Worm (Caenorhabditis elegans) whole organism, late embryonic: ENCODE results near the gene ani-1.

Source experiments
- C38D4.7 ChIP-seq: fragments of 200-800 bp; sonication (Bioruptor generic); optimal IDR thresholded peaks from 2 replicates; lab custom pipeline; 2018; ENCODE audit warnings: mild to moderate bottlenecking, missing genetic modification characterization, moderate library complexity, missing compliant biosample characterization
- F13H6.1 ChIP-seq: sonication (generic microtip); optimal IDR thresholded peaks from 2 replicates; lab custom pipeline; 2016; ENCODE audit warnings: missing genetic modification characterization, missing compliant biosample characterization
- K09A11.1 ChIP-seq: sonication (generic microtip); optimal IDR thresholded peaks from 2 replicates; lab custom pipeline; 2017; ENCODE audit warnings: antibody characterized with exemption, mild to moderate bottlenecking, missing genetic modification characterization, missing compliant biosample characterization; ENCODE audit not compliant: insufficient read depth
- Y22D7AL.16 ChIP-seq: sonication (generic microtip); optimal IDR thresholded peaks from 2 replicates; lab custom pipeline; 2016; ENCODE audit warnings: missing genetic modification characterization, missing compliant biosample characterization
- ahr-1 ChIP-seq: sonication (generic microtip); optimal IDR thresholded peaks from 2 replicates; lab custom pipeline; 2016; ENCODE audit warnings: missing genetic modification characterization, missing compliant biosample characterization
- ceh-14 ChIP-seq: sonication (generic microtip); optimal IDR thresholded peaks from 2 replicates; lab custom pipeline; 2016; ENCODE audit warnings: missing genotype, missing genetic modification characterization, missing compliant biosample characterization
- ceh-24 ChIP-seq: sonication (generic microtip); optimal IDR thresholded peaks from 2 replicates; lab custom pipeline; 2016; ENCODE audit warnings: mild to moderate bottlenecking, missing genetic modification characterization, missing compliant biosample characterization
- ceh-30 ChIP-seq: fragments of 150-350 bp; optimal IDR thresholded peaks from 2 replicates; lab custom pipeline; 2014; ENCODE audit warnings: missing biosample characterization, missing genetic modification characterization
- ceh-31 ChIP-seq: sonication (generic microtip); optimal IDR thresholded peaks from 2 replicates; lab custom pipeline; 2016; ENCODE audit warnings: missing genetic modification characterization, missing compliant biosample characterization
- ceh-34 ChIP-seq: sonication (generic microtip); optimal IDR thresholded peaks from 2 replicates; lab custom pipeline; 2016; ENCODE audit warnings: mild to moderate bottlenecking, missing genetic modification characterization, missing compliant biosample characterization
- ceh-45 ChIP-seq: fragments of 200-800 bp; sonication (Bioruptor generic); IDR thresholded peaks from 2 replicates; pipeline ENCODE4 v1.3.6; 2022; ENCODE audit warnings: missing genetic modification reagents, missing genetic modification characterization, missing compliant biosample characterization
- ceh-6 ChIP-seq: fragments of 200-800 bp; sonication (Bioruptor generic); optimal IDR thresholded peaks from 2 replicates; lab custom pipeline; 2018; ENCODE audit warnings: mild to moderate bottlenecking, missing genetic modification characterization, missing compliant biosample characterization
- ceh-9 ChIP-seq: sonication (generic microtip); optimal IDR thresholded peaks from 2 replicates; lab custom pipeline; 2016; ENCODE audit warnings: mild to moderate bottlenecking, missing genetic modification characterization, inconsistent platforms, missing compliant biosample characterization
- che-1 ChIP-seq: sonication (generic microtip); optimal IDR thresholded peaks from 2 replicates; lab custom pipeline; 2016; ENCODE audit warnings: mild to moderate bottlenecking, missing genetic modification characterization, missing compliant biosample characterization
- dmd-4 ChIP-seq: sonication (generic microtip); optimal IDR thresholded peaks from 2 replicates; lab custom pipeline; 2016; ENCODE audit warnings: borderline replicate concordance, missing genetic modification characterization, missing compliant biosample characterization
- elt-2 ChIP-seq: sonication (generic microtip); optimal IDR thresholded peaks from 2 replicates; lab custom pipeline; 2016; ENCODE audit warnings: missing genetic modification reagents, missing genetic modification characterization, missing compliant biosample characterization
- elt-4 ChIP-seq: sonication (generic microtip); optimal IDR thresholded peaks from 2 replicates; lab custom pipeline; 2016; ENCODE audit warnings: missing genetic modification characterization, missing compliant biosample characterization
- fkh-6 ChIP-seq: sonication (generic microtip); optimal IDR thresholded peaks from 2 replicates; lab custom pipeline; 2016; ENCODE audit warnings: missing genetic modification characterization, missing compliant biosample characterization
- gmeb-2 ChIP-seq: sonication (generic microtip); optimal IDR thresholded peaks from 2 replicates; lab custom pipeline; 2016; ENCODE audit warnings: missing genetic modification characterization, inconsistent platforms, missing compliant biosample characterization
- hlh-13 ChIP-seq: fragments of 200-800 bp; sonication (Bioruptor generic); optimal IDR thresholded peaks from 2 replicates; lab custom pipeline; 2018; ENCODE audit warnings: mild to moderate bottlenecking, missing genetic modification characterization, missing compliant biosample characterization
- hlh-8 ChIP-seq: sonication (generic microtip); optimal IDR thresholded peaks from 2 replicates; lab custom pipeline; 2016; ENCODE audit warnings: missing genotype, missing genetic modification characterization, missing compliant biosample characterization
- madf-2 ChIP-seq: sonication (generic microtip); optimal IDR thresholded peaks from 2 replicates; lab custom pipeline; 2017; ENCODE audit warnings: missing genetic modification characterization, missing compliant biosample characterization
- mec-3 ChIP-seq: sonication (generic microtip); optimal IDR thresholded peaks from 2 replicates; lab custom pipeline; 2016; ENCODE audit warnings: borderline replicate concordance, missing genetic modification characterization, missing compliant biosample characterization
- nhr-232 ChIP-seq: sonication (generic microtip); optimal IDR thresholded peaks from 2 replicates; lab custom pipeline; 2016; ENCODE audit warnings: missing genetic modification characterization, missing compliant biosample characterization
- odd-2 ChIP-seq: sonication (generic microtip); optimal IDR thresholded peaks from 2 replicates; lab custom pipeline; 2017; ENCODE audit warnings: antibody characterized with exemption, mild to moderate bottlenecking, missing genetic modification characterization, missing compliant biosample characterization
- pat-9 ChIP-seq: fragments of 200-800 bp; sonication (Bioruptor generic); optimal IDR thresholded peaks from 2 replicates; lab custom pipeline; 2018; ENCODE audit warnings: mild to moderate bottlenecking, missing genetic modification characterization, moderate library complexity, missing compliant biosample characterization
- pha-2 ChIP-seq: sonication (generic microtip); optimal IDR thresholded peaks from 2 replicates; lab custom pipeline; 2017; ENCODE audit warnings: mild to moderate bottlenecking, missing genetic modification characterization, missing compliant biosample characterization
- ref-2 ChIP-seq: sonication (generic microtip); optimal IDR thresholded peaks from 2 replicates; lab custom pipeline; 2016; ENCODE audit warnings: missing genetic modification characterization, missing compliant biosample characterization
- rnt-1 ChIP-seq: sonication (generic microtip); optimal IDR thresholded peaks from 2 replicates; lab custom pipeline; 2016; ENCODE audit warnings: missing genetic modification characterization, missing compliant biosample characterization
- sox-4 ChIP-seq: sonication (generic microtip); optimal IDR thresholded peaks from 2 replicates; lab custom pipeline; 2017; ENCODE audit warnings: mild to moderate bottlenecking, missing genetic modification characterization, inconsistent platforms, missing compliant biosample characterization
- syd-9 ChIP-seq: sonication (generic microtip); optimal IDR thresholded peaks from 2 replicates; lab custom pipeline; 2016; ENCODE audit warnings: mild to moderate bottlenecking, missing genetic modification characterization, moderate library complexity, missing compliant biosample characterization
- tbx-2 ChIP-seq: sonication (generic microtip); optimal IDR thresholded peaks from 2 replicates; lab custom pipeline; 2016; ENCODE audit warnings: missing genetic modification characterization, missing compliant biosample characterization
- tbx-7 ChIP-seq: sonication (generic microtip); optimal IDR thresholded peaks from 2 replicates; lab custom pipeline; 2016; ENCODE audit warnings: missing genotype, missing genetic modification characterization, missing compliant biosample characterization
- unc-3 ChIP-seq, 2 experiments: fragments of 200-800 bp in 1 of 2; sonication (Bioruptor generic) in 1 of 2; sonication (generic microtip) in 1 of 2; conservative IDR thresholded peaks in 1 of 2; optimal IDR thresholded peaks in 1 of 2; 2 replicates each; pipeline versions ENCODE4 v1.3.6 to Lab custom; 2016 to 2022; ENCODE audit warnings: missing compliant biosample characterization in 2 of 2, missing genetic modification characterization in 2 of 2, missing genetic modification reagents in 1 of 2
- unc-55 ChIP-seq: sonication (generic microtip); optimal IDR thresholded peaks from 2 replicates; lab custom pipeline; 2017; ENCODE audit warnings: missing biosample characterization, missing genetic modification reagents, missing genetic modification characterization

Gene ani-1

ce11 chrIII:12399709-12400108 lies 53.5 kb downstream of the ani-1 start (continued):
- TF ChIP-seq odd-2 (tag; lab: Kevin White, UChicago) (no peak), gmeb-2 (tag; lab: Kevin White, UChicago) (peak; percentile 53), ceh-14 (no peak), ceh-30 (tag; lab: Kevin White, UChicago) (no peak), ceh-45 (0 out of 2 replicates have a peak, but pooled peaks have one; percentile 42), K09A11.1 (tag; lab: Kevin White, UChicago) (no peak), sox-4 (tag; lab: Kevin White, UChicago) (peak; percentile 36), fkh-6 (tag; lab: Kevin White, UChicago) (peak; percentile 20), syd-9 (tag; lab: Kevin White, UChicago) (peak; percentile 32), tbx-7 (tag; lab: Kevin White, UChicago) (no peak), madf-2 (tag; lab: Kevin White, UChicago) (no peak), ceh-6 (GFP tag; lab: Kevin White, UChicago) (peak; percentile 54), tbx-2 (tag; lab: Kevin White, UChicago) (no peak), nhr-232 (tag; lab: Kevin White, UChicago) (peak; percentile 23), mec-3 (tag; lab: Kevin White, UChicago) (no peak), hlh-13 (GFP tag; lab: Kevin White, UChicago) (peak; percentile 1), ceh-24 (tag; lab: Kevin White, UChicago) (no peak), elt-4 (no peak), rnt-1 (tag; lab: Kevin White, UChicago) (peak; percentile 10), ceh-9 (tag; lab: Kevin White, UChicago) (no peak), hlh-8 (no peak), unc-55 (GFP tag; lab: Kevin White, UChicago) (no peak), Y22D7AL.16 (tag; lab: Kevin White, UChicago) (peak; percentile 33), C38D4.7 (GFP tag; lab: Kevin White, UChicago) (peak; percentile 67), che-1 (tag; lab: Kevin White, UChicago) (peak; percentile 68), ahr-1 (tag; lab: Kevin White, UChicago) (no peak)

ce11 chrIII:12398468-12398867 lies 54.7 kb downstream of the ani-1 start:
- no peak for TF ChIP-seq ceh-34 (tag; lab: Kevin White, UChicago)
- no peak for TF ChIP-seq ref-2 (tag; lab: Kevin White, UChicago)
- no peak for TF ChIP-seq fkh-6 (tag; lab: Kevin White, UChicago)
- TF ChIP-seq dmd-4 (tag; lab: Kevin White, UChicago) = no peak
- TF ChIP-seq unc-3 (GFP tag; conservative IDR thresholded peaks at IDR 0.05; lab: Robert Waterston, UW) = no peak
- TF ChIP-seq unc-3 (tag; optimal IDR thresholded peaks at IDR 0.05; lab: Kevin White, UChicago) = no peak
- TF ChIP-seq ceh-31 (tag; lab: Kevin White, UChicago) = no peak
- TF ChIP-seq elt-2 (tag; lab: Kevin White, UChicago) = no peak
- no peak for TF ChIP-seq F13H6.1 (tag; lab: Kevin White, UChicago)
- no peak for TF ChIP-seq pat-9 (tag; lab: Kevin White, UChicago)
- no peak for TF ChIP-seq pha-2
- no peak for TF ChIP-seq ceh-30 (tag; lab: Kevin White, UChicago)
